Worm (Caenorhabditis elegans): ENCODE results near the gene pnk-4.

DNA sequence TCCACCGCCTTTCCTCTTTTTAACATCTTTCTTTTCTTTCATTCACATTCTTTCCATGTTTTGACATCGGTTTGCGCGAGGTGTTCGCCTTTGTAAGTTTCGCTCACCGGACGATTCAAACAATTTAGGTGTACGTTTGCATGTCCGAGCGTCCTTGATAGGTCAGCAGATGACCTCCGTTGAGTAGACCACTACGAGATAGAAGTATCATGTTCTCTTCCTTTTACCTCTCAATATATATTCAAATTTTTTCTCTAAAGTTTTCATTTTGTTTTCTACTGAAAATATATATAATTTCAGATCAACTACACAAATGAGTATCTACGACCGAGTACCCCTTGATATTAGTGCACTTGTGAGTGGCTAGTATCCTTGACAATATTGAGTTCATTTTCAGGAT, 26.9 kb upstream of the pnk-4 start, which contains the start of gene C24H10.3:
- TF ChIP-seq K11D2.4 (GFP tag; IDR thresholded peaks at IDR 0.05): no peak
- no peak for TF ChIP-seq lsl-1 (GFP tag; optimal IDR thresholded peaks at IDR 0.05)
- no peak for TF ChIP-seq ama-1 (optimal IDR thresholded peaks at IDR 0.05)
- no peak for TF ChIP-seq ama-1 (GFP tag; optimal IDR thresholded peaks at IDR 0.05)
- TF ChIP-seq B0019.2 (GFP tag; conservative IDR thresholded peaks at IDR 0.05): no peak
- TF ChIP-seq Y53G8AR.9 (GFP tag; conservative IDR thresholded peaks at IDR 0.05): no peak
- no peak for TF ChIP-seq ceh-27 (GFP tag; optimal IDR thresholded peaks at IDR 0.05)
- no peak for TF ChIP-seq zim-3 (tag; optimal IDR thresholded peaks at IDR 0.05)
- no peak for TF ChIP-seq dpl-1 (GFP tag; optimal IDR thresholded peaks at IDR 0.05)
- TF ChIP-seq mel-28 (tag; optimal IDR thresholded peaks at IDR 0.05; ENCODE audit: borderline replicate concordance): no peak
- no peak for TF ChIP-seq sdz-38 (tag; optimal IDR thresholded peaks at IDR 0.05)
- TF ChIP-seq unc-62 (GFP tag; optimal IDR thresholded peaks at IDR 0.05): no peak
